Worm (Caenorhabditis elegans) whole organism, mixed stage, embryonic: ENCODE measurements around the gene T19H12.15.

Experiments
- lsy-2 ChIP-seq: fragments of 150-350 bp; optimal IDR thresholded peaks from 2 replicates; lab custom pipeline; 2014; ENCODE audit warnings: missing biosample characterization, missing genetic modification characterization
- nhr-237 ChIP-seq: fragments of 150-350 bp; optimal IDR thresholded peaks from 2 replicates; lab custom pipeline; 2014; ENCODE audit warnings: missing biosample characterization, missing genetic modification characterization
- snpc-4 ChIP-seq: fragments of 150-350 bp; optimal IDR thresholded peaks from 2 replicates; lab custom pipeline; 2014; ENCODE audit warnings: missing biosample characterization, missing genetic modification characterization

- TF ChIP-seq snpc-4 (tag; lab: Kevin White, UChicago) (no peak), nhr-237 (tag; lab: Kevin White, UChicago) (no peak), lsy-2 (no peak)
Observed at ce11 chrV:4914879-4915278, 35.7 kb upstream of the T19H12.15 start, which contains the start of gene H23N18.6.
